In genomic region chr3R:29259466-29260132, dm6 we compare ENCODE assay signal across 3 fruit fly cellular contexts.
TF ChIP-seq lines count a peak whose summit lies in the region.

No protein-coding gene starts in this region.

- no peak for TF ChIP-seq CTCF in whole organism, embryonic (GFP tag; optimal IDR thresholded peaks at IDR 0.05; lab: Kevin White, UChicago)

TF ChIP-seq in whole organism, embryonic, 481 proteins besides CTCF, POLR2A, EP300 and RAD21 (continues in another document):
- TF ChIP-seq ken (GFP tag; IDR thresholded peaks at IDR 0.05; lab: Robert Waterston, UW), result no peak
- TF ChIP-seq E2f1 (GFP tag; IDR thresholded peaks at IDR 0.05; lab: Robert Waterston, UW), result no peak
- no peak for TF ChIP-seq Oaz (GFP tag; IDR thresholded peaks at IDR 0.05; lab: Robert Waterston, UW)
- no peak for TF ChIP-seq gro (GFP tag; optimal IDR thresholded peaks at IDR 0.05; lab: Kevin White, UChicago)
- TF ChIP-seq Oli (tag; optimal IDR thresholded peaks at IDR 0.05; lab: Kevin White, UChicago), result peak; percentile 4
- TF ChIP-seq Hr78 (GFP tag; optimal IDR thresholded peaks at IDR 0.05; lab: Kevin White, UChicago), result no peak
- peak; percentile 22 for TF ChIP-seq CG12391 (tag; optimal IDR thresholded peaks at IDR 0.05; lab: Kevin White, UChicago)
- TF ChIP-seq gem (tag; optimal IDR thresholded peaks at IDR 0.05; lab: Kevin White, UChicago), result peak; percentile 31
- TF ChIP-seq CG9609 (GFP tag; optimal IDR thresholded peaks at IDR 0.05; lab: Kevin White, UChicago), result no peak
- TF ChIP-seq tx (GFP tag; optimal IDR thresholded peaks at IDR 0.05; lab: Kevin White, UChicago), result no peak
- TF ChIP-seq PHDP (tag; optimal IDR thresholded peaks at IDR 0.05; lab: Kevin White, UChicago), result peak; percentile 28
- TF ChIP-seq ind (GFP tag; optimal IDR thresholded peaks at IDR 0.05; lab: Kevin White, UChicago), result no peak
- peak; percentile 8 for TF ChIP-seq dmrt99B (tag; optimal IDR thresholded peaks at IDR 0.05; lab: Kevin White, UChicago)
- TF ChIP-seq CG7839 (tag; optimal IDR thresholded peaks at IDR 0.05; lab: Kevin White, UChicago), result peak; percentile 11
- TF ChIP-seq grau (tag; optimal IDR thresholded peaks at IDR 0.05; lab: Kevin White, UChicago), result peak; percentile 15
- TF ChIP-seq Sox102F (GFP tag; optimal IDR thresholded peaks at IDR 0.05; lab: Kevin White, UChicago), result peak; percentile 28
- TF ChIP-seq CrebB (tag; optimal IDR thresholded peaks at IDR 0.05; lab: Kevin White, UChicago), result no peak
- no peak for TF ChIP-seq Taf1 (GFP tag; IDR thresholded peaks at IDR 0.05; lab: Robert Waterston, UW)
- no peak for TF ChIP-seq CG18476 (GFP tag; optimal IDR thresholded peaks at IDR 0.05; lab: Kevin White, UChicago)
- no peak for TF ChIP-seq da (GFP tag; optimal IDR thresholded peaks at IDR 0.05; lab: Kevin White, UChicago)
- TF ChIP-seq Ets97D (GFP tag; optimal IDR thresholded peaks at IDR 0.05; lab: Kevin White, UChicago), result no peak
- peak; percentile 14 for TF ChIP-seq CG8924 (tag; optimal IDR thresholded peaks at IDR 0.05; lab: Kevin White, UChicago)
- no peak for TF ChIP-seq CG18764 (GFP tag; optimal IDR thresholded peaks at IDR 0.05; lab: Kevin White, UChicago)
- TF ChIP-seq pan (optimal IDR thresholded peaks at IDR 0.05; lab: Kevin White, UChicago), result no peak
- TF ChIP-seq pan (GFP tag; optimal IDR thresholded peaks at IDR 0.05 in 1 of 2, IDR thresholded peaks at IDR 0.05 in 1 of 2), result no peak
- no peak for TF ChIP-seq ham (GFP tag; IDR thresholded peaks at IDR 0.05; lab: Robert Waterston, UW)
- no peak for TF ChIP-seq CG12236 (GFP tag; optimal IDR thresholded peaks at IDR 0.05; lab: Kevin White, UChicago)
- no peak for TF ChIP-seq stwl (tag; optimal IDR thresholded peaks at IDR 0.05; lab: Kevin White, UChicago)
- no peak for TF ChIP-seq esg (GFP tag; conservative IDR thresholded peaks at IDR 0.05; lab: Robert Waterston, UW)
- TF ChIP-seq CG13894 (tag; optimal IDR thresholded peaks at IDR 0.05; lab: Kevin White, UChicago), result no peak
- TF ChIP-seq CoRest (tag; optimal IDR thresholded peaks at IDR 0.05; lab: Kevin White, UChicago), result peak; percentile 6
- no peak for TF ChIP-seq CG13624 (GFP tag; optimal IDR thresholded peaks at IDR 0.05; lab: Kevin White, UChicago)

TF ChIP-seq in whole organism, prepupa, 60 proteins besides CTCF, POLR2A, EP300 and RAD21:
- no peak for TF ChIP-seq CG8319 (GFP tag; optimal IDR thresholded peaks at IDR 0.05; lab: Kevin White, UChicago)
- TF ChIP-seq svp (GFP tag; lab: Kevin White, UChicago), result peak; percentile 10
- no peak for TF ChIP-seq Lpt (GFP tag; optimal IDR thresholded peaks at IDR 0.05; lab: Kevin White, UChicago)
- peak; percentile 14 for TF ChIP-seq Ets96B (tag; optimal IDR thresholded peaks at IDR 0.05; lab: Kevin White, UChicago)
- TF ChIP-seq Eip78C (GFP tag; lab: Kevin White, UChicago), result peak; percentile 13

TF ChIP-seq in whole organism, pupa, 21 proteins besides CTCF, POLR2A, EP300 and RAD21:
- no peak for TF ChIP-seq CG4496 (GFP tag; IDR thresholded peaks at IDR 0.05; lab: Robert Waterston, UW)
- peak; percentile 6 for TF ChIP-seq CG9948 (tag; optimal IDR thresholded peaks at IDR 0.05; lab: Kevin White, UChicago)
- TF ChIP-seq CG8159 (tag; optimal IDR thresholded peaks at IDR 0.05; lab: Kevin White, UChicago), result peak; percentile 5
- TF ChIP-seq rn (GFP tag; IDR thresholded peaks at IDR 0.05; lab: Robert Waterston, UW), result no peak
- TF ChIP-seq CG17806 (tag; optimal IDR thresholded peaks at IDR 0.05; lab: Kevin White, UChicago), result peak; percentile 12
- no peak for TF ChIP-seq Snoo (tag; optimal IDR thresholded peaks at IDR 0.05; lab: Kevin White, UChicago)

Comparison
In these comparisons a context has a peak if more than half of its experiments do, and no peak if none do; other contexts are left out.
1. Of the 7 proteins assayed by ChIP-seq in both whole organism, embryonic and whole organism, prepupa: peak only in whole organism, embryonic: Sox102F; only in whole organism, prepupa: none; in both: none; in neither: 6.